Fruit fly (Drosophila melanogaster): ENCODE measurements around the gene Gss2.

The Gss2 gene

DNA sequence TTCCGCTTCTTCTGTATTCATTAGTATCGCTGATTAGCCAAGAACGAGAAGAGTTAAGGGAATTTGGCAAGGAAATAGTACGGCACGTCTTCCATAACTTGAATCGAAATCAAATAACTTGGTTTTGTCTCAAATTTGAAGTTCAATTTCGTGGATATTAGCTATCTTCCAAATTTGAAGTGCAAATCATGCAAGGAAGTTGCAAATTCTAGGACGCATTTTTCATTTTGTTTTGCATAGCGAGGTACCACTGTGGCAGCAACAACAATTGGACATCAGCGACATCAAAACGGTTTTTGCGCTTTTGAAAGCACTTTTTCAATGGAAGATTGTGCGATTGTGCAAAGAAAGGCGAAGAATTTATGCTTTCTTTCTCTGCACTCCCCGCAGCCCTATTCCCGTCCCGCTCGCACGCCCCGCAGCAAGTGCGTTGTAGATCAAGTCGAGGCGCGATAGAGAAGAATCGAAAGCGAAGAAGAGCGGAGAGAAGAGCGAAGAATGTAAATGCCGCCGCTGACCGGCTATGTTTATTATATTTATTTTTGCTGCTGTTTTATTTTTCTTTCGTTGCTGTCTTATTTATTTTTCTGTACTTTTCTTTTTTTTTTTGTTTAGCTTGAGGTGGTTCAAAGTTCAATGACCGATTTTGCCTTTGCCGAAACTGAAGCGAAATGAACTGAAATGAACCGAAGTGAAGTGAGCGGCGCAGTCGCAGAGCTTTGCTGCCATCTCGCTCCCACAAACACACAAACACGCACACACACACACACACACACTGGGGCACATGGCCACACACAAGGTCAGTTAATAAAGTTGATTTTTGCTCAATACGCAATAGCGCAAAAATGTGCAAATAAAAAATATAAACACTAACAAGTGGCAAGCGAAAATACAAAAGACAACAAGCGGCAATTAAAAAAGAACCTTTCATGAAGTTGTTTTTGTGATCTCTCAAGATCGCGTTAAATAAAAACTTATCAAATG, 18.1 kb upstream of the Gss2 start (continued):
- TF ChIP-seq chinmo (GFP tag; IDR thresholded peaks at IDR 0.05; ENCODE audit: partially characterized antibody), result 0 out of 4 replicates have a peak, but pooled peaks have one; percentile 16
- no peak for TF ChIP-seq CG12299 (tag; optimal IDR thresholded peaks at IDR 0.05)
- TF ChIP-seq CG1024 (GFP tag; IDR thresholded peaks at IDR 0.05), result no peak
- TF ChIP-seq Awh (GFP tag; IDR thresholded peaks at IDR 0.05), result no peak
- TF ChIP-seq ato (GFP tag; IDR thresholded peaks at IDR 0.05; ENCODE audit: partially characterized antibody), result no peak
- no peak for TF ChIP-seq dan (GFP tag; IDR thresholded peaks at IDR 0.05)
- no peak for TF ChIP-seq bowl (GFP tag; IDR thresholded peaks at IDR 0.05)
- TF ChIP-seq CHES-1-like (GFP tag; optimal IDR thresholded peaks at IDR 0.05), result peak; percentile 48
- peak; percentile 57 for TF ChIP-seq CG13424 (tag; optimal IDR thresholded peaks at IDR 0.05)
- peak; percentile 49 for TF ChIP-seq CG10209 (GFP tag; optimal IDR thresholded peaks at IDR 0.05)
- peak; percentile 15 for TF ChIP-seq CG5180 (GFP tag; optimal IDR thresholded peaks at IDR 0.05)
- peak; percentile 61 for TF ChIP-seq Meics (GFP tag; optimal IDR thresholded peaks at IDR 0.05)
- peak; percentile 75 for TF ChIP-seq Ptx1 (GFP tag; IDR thresholded peaks at IDR 0.05)
- no peak for TF ChIP-seq sim (GFP tag; IDR thresholded peaks at IDR 0.05)
- TF ChIP-seq lmd (GFP tag; IDR thresholded peaks at IDR 0.05), result peak; percentile 71
- TF ChIP-seq ab (GFP tag; optimal IDR thresholded peaks at IDR 0.05), result no peak
- peak; percentile 19 for TF ChIP-seq pum (GFP tag; optimal IDR thresholded peaks at IDR 0.05)
- TF ChIP-seq Hr51 (GFP tag; optimal IDR thresholded peaks at IDR 0.05), result peak; percentile 6 to 59
- peak; percentile 6 for TF ChIP-seq BtbVII (GFP tag; optimal IDR thresholded peaks at IDR 0.05)
- no peak for TF ChIP-seq CG10979 (tag; optimal IDR thresholded peaks at IDR 0.05)
- no peak for TF ChIP-seq Lhr (GFP tag; optimal IDR thresholded peaks at IDR 0.05)
- TF ChIP-seq CG18599 (GFP tag; optimal IDR thresholded peaks at IDR 0.05), result peak; percentile 69
- TF ChIP-seq ro (GFP tag; IDR thresholded peaks at IDR 0.05), result no peak
- TF ChIP-seq CG3847 (GFP tag; IDR thresholded peaks at IDR 0.05), result peak; percentile 44
- TF ChIP-seq gsb-n (tag; optimal IDR thresholded peaks at IDR 0.05), result no peak
- peak; percentile 33 for TF ChIP-seq scrt (GFP tag; optimal IDR thresholded peaks at IDR 0.05)
- no peak for TF ChIP-seq CG5245 (GFP tag; optimal IDR thresholded peaks at IDR 0.05)
- TF ChIP-seq CG11093 (GFP tag; IDR thresholded peaks at IDR 0.05), result no peak
- TF ChIP-seq Oaz (GFP tag; IDR thresholded peaks at IDR 0.05), result no peak
- TF ChIP-seq TFAM (GFP tag; optimal IDR thresholded peaks at IDR 0.05), result no peak
- TF ChIP-seq CG34224 (GFP tag; IDR thresholded peaks at IDR 0.05; ENCODE audit: partially characterized antibody), result no peak
- peak; percentile 1 for TF ChIP-seq ftz-f1 (GFP tag; optimal IDR thresholded peaks at IDR 0.05)
- no peak for TF ChIP-seq exex (tag; optimal IDR thresholded peaks at IDR 0.05)
- TF ChIP-seq CG13775 (GFP tag; optimal IDR thresholded peaks at IDR 0.05), result peak; percentile 44
- TF ChIP-seq mld (GFP tag; IDR thresholded peaks at IDR 0.05; ENCODE audit: partially characterized antibody), result no peak
- TF ChIP-seq maf-S (GFP tag; optimal IDR thresholded peaks at IDR 0.05), result peak; percentile 36
- peak; percentile 23 for TF ChIP-seq ems (GFP tag; optimal IDR thresholded peaks at IDR 0.05)
- TF ChIP-seq z (GFP tag; IDR thresholded peaks at IDR 0.05), result no peak
- no peak for TF ChIP-seq lola (GFP tag; optimal IDR thresholded peaks at IDR 0.05)
- peak; percentile 25 for TF ChIP-seq CG7928 (GFP tag; optimal IDR thresholded peaks at IDR 0.05)
- no peak for TF ChIP-seq Elba2 (GFP tag; optimal IDR thresholded peaks at IDR 0.05)
- TF ChIP-seq CG32772 (GFP tag; IDR thresholded peaks at IDR 0.05), result peak; percentile 32; the same call in 1 of the 2 replicates
- TF ChIP-seq CG34422 (GFP tag; IDR thresholded peaks at IDR 0.05), result peak; percentile 23; the same call in 1 of the 3 replicates
- TF ChIP-seq run (tag; optimal IDR thresholded peaks at IDR 0.05), result no peak
- TF ChIP-seq nmo (GFP tag; optimal IDR thresholded peaks at IDR 0.05), result peak; percentile 16
- no peak for TF ChIP-seq dimm (GFP tag; IDR thresholded peaks at IDR 0.05)
- peak; percentile 33 for TF ChIP-seq CG4424 (GFP tag; optimal IDR thresholded peaks at IDR 0.05)
- TF ChIP-seq chm (GFP tag; IDR thresholded peaks at IDR 0.05), result 0 out of 2 replicates have a peak, but pooled peaks have one; percentile 13
